Worm (Caenorhabditis elegans) whole organism, young adult: ENCODE data around the gene F44A2.3.

Experiments used
- aptf-3 ChIP-seq: fragments of 200-800 bp; sonication (Bioruptor generic); IDR thresholded peaks from 2 replicates; pipeline ENCODE4 v1.3.6; 2022; ENCODE audit warnings: missing genetic modification characterization, missing compliant biosample characterization
- dpff-1 ChIP-seq: sonication (generic microtip); optimal IDR thresholded peaks from 2 replicates; lab custom pipeline; 2017; ENCODE audit warnings: mild to moderate bottlenecking, missing genetic modification characterization, missing compliant biosample characterization
- hmg-20 ChIP-seq: fragments of 200-800 bp; sonication (Bioruptor generic); IDR thresholded peaks from 2 replicates; pipeline ENCODE4 v1.3.6; 2022; ENCODE audit warnings: missing genetic modification reagents, missing genetic modification characterization, missing compliant biosample characterization
- pha-4 ChIP-seq: fragments of 150-350 bp; sonication (generic microtip); optimal IDR thresholded peaks from 2 replicates; lab custom pipeline; 2014; ENCODE audit warnings: missing biosample characterization, missing genetic modification reagents, missing genetic modification characterization
- rpc-1 ChIP-seq, 2 experiments: fragments of 150-350 bp in 1 of 2; sonication (generic microtip) in 1 of 2; optimal IDR thresholded peaks; 2 replicates each; lab custom pipeline; 2014 to 2018; ENCODE audit warnings: missing biosample characterization in 1 of 2, missing genetic modification characterization in 1 of 2, missing genetic modification reagents in 1 of 2, missing genotype in 1 of 2
- xnd-1 ChIP-seq: sonication (generic microtip); optimal IDR thresholded peaks from 2 replicates; lab custom pipeline; 2016; ENCODE audit warnings: missing genotype, missing genetic modification reagents, missing genetic modification characterization, missing compliant biosample characterization

DNA sequence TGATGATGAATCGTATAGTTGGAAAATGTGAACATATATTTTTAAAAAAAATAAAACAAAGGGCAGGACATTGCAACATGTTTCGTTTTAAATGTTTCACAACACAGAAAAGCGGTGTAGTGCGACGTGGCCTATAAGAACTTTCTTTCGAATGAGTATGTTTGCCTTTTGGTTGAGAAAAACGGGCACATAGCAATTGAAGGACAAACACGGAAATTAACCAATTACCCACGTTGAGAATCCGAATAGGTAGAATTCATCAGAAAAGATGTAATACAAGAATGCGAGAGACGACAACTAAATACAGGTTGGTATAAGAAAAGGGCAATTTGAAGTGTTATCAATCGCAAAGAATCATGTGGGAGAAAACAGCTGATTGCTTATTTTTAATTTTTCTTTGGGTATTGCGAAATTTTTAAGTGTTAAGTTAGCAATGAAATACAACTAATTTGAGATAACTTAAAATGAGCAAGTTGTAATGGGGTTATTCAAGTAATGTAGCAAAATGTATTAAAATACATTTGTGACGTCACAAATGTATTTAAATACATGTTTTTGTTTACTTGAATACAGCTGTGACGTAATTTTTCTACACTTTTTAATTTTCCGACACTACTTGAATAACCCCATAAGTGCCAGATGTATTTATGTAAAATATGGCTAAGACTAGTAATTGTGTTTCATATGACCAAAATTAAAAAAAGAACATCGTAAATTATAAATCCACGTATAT is 28.3 kb downstream of the F44A2.3 start, which contains the start of gene acl-14:
- TF ChIP-seq hmg-20 (no peak), pha-4 (tag; lab: Kevin White, UChicago) (no peak), aptf-3 (no peak), xnd-1 (tag; lab: Kevin White, UChicago) (no peak), rpc-1 (optimal IDR thresholded peaks at IDR 0.05; lab: Kevin White, UChicago) (no peak), rpc-1 (tag; optimal IDR thresholded peaks at IDR 0.05; lab: Kevin White, UChicago) (no peak), dpff-1 (tag; lab: Kevin White, UChicago) (no peak)
